Worm (Caenorhabditis elegans) whole organism, L1 larva: ENCODE data around the gene T23F2.2.

ENCODE experiments used
- C04F5.9 ChIP-seq: sonication (generic microtip); optimal IDR thresholded peaks from 2 replicates; lab custom pipeline; 2016; ENCODE audit warnings: missing genetic modification characterization, missing compliant biosample characterization
- C16A3.4 ChIP-seq: fragments of 150-350 bp; optimal IDR thresholded peaks from 2 replicates; lab custom pipeline; 2014; ENCODE audit warnings: missing biosample characterization, missing genetic modification characterization
- C34B4.2 ChIP-seq: sonication (generic microtip); optimal IDR thresholded peaks from 2 replicates; lab custom pipeline; 2017; ENCODE audit warnings: mild to moderate bottlenecking, missing genetic modification characterization, missing compliant biosample characterization
- F16B12.6 ChIP-seq: fragments of 150-350 bp; optimal IDR thresholded peaks from 2 replicates; lab custom pipeline; 2014; ENCODE audit warnings: missing biosample characterization, missing genetic modification characterization
- aha-1 ChIP-seq: fragments of 150-350 bp; optimal IDR thresholded peaks from 2 replicates; lab custom pipeline; 2014; ENCODE audit warnings: missing biosample characterization, missing genetic modification characterization
- blmp-1 ChIP-seq: fragments of 150-350 bp; optimal IDR thresholded peaks from 2 replicates; lab custom pipeline; 2014; ENCODE audit warnings: missing biosample characterization, missing genetic modification characterization
- ceh-63 ChIP-seq: fragments of 200-800 bp; sonication (Bioruptor generic); optimal IDR thresholded peaks from 2 replicates; lab custom pipeline; 2018; ENCODE audit warnings: mild to moderate bottlenecking, missing genetic modification characterization, missing compliant biosample characterization
- ceh-8 ChIP-seq: fragments of 200-800 bp; sonication (Bioruptor generic); optimal IDR thresholded peaks from 2 replicates; lab custom pipeline; 2018; ENCODE audit warnings: mild to moderate bottlenecking, missing genetic modification characterization, moderate library complexity, missing compliant biosample characterization
- ceh-82 ChIP-seq, 3 experiments: fragments of 150-350 bp in 1 of 3; sonication (generic microtip) in 2 of 3; optimal IDR thresholded peaks; 2 replicates each; lab custom pipeline; 2014 to 2017; ENCODE audit warnings: missing biosample characterization in 3 of 3, missing genetic modification characterization in 3 of 3
- ceh-88 ChIP-seq: fragments of 200-800 bp; sonication (Bioruptor generic); IDR thresholded peaks from 2 replicates; pipeline ENCODE4 v1.3.6; 2022; ENCODE audit warnings: missing genetic modification characterization, missing compliant biosample characterization
- ceh-90 ChIP-seq: sonication (generic microtip); optimal IDR thresholded peaks from 2 replicates; lab custom pipeline; 2016; ENCODE audit warnings: missing genetic modification characterization, missing compliant biosample characterization
- efl-1 ChIP-seq, 4 experiments: fragments of 150-350 bp; optimal IDR thresholded peaks in 3 of 4; peaks in 1 of 4; 1 replicate in 1 of 4; 2 replicates in 3 of 4; lab custom pipeline; 2014; ENCODE audit warnings: missing biosample characterization in 2 of 4, missing genetic modification characterization in 2 of 4, missing genetic modification reagents in 2 of 4
- egl-13 ChIP-seq: sonication (generic microtip); optimal IDR thresholded peaks from 2 replicates; lab custom pipeline; 2016; ENCODE audit warnings: missing genotype, missing genetic modification reagents, missing genetic modification characterization, missing compliant biosample characterization
- elt-2 ChIP-seq: sonication (generic microtip); optimal IDR thresholded peaks from 2 replicates; lab custom pipeline; 2016; ENCODE audit warnings: missing genetic modification characterization, mild to moderate bottlenecking, inconsistent platforms, missing compliant biosample characterization, missing genetic modification reagents
- ets-5 ChIP-seq: fragments of 200-800 bp; sonication (Bioruptor generic); IDR thresholded peaks from 2 replicates; pipeline ENCODE4 v1.3.6; 2022; ENCODE audit warnings: missing genetic modification characterization, missing compliant biosample characterization
- fkh-4 ChIP-seq: sonication (generic microtip); optimal IDR thresholded peaks from 2 replicates; lab custom pipeline; 2016; ENCODE audit warnings: missing compliant biosample characterization, missing genetic modification characterization, borderline replicate concordance
- fkh-8 ChIP-seq: sonication (generic microtip); optimal IDR thresholded peaks from 2 replicates; lab custom pipeline; 2016; ENCODE audit warnings: mild to moderate bottlenecking, missing genetic modification characterization, missing compliant biosample characterization
- fos-1 ChIP-seq: fragments of 150-350 bp; optimal IDR thresholded peaks from 2 replicates; lab custom pipeline; 2014; ENCODE audit warnings: missing biosample characterization, missing genetic modification characterization
- hlh-4 ChIP-seq: sonication (generic microtip); optimal IDR thresholded peaks from 2 replicates; lab custom pipeline; 2016; ENCODE audit warnings: mild to moderate bottlenecking, missing genetic modification characterization, missing compliant biosample characterization
- hpl-2 ChIP-seq: fragments of 150-350 bp; optimal IDR thresholded peaks from 2 replicates; lab custom pipeline; 2014; ENCODE audit warnings: missing biosample characterization, missing genetic modification reagents, missing genetic modification characterization
- jun-1 ChIP-seq: fragments of 150-350 bp; optimal IDR thresholded peaks from 2 replicates; lab custom pipeline; 2014; ENCODE audit warnings: missing biosample characterization, missing genetic modification reagents, missing genetic modification characterization
- lin-13 ChIP-seq: fragments of 150-350 bp; optimal IDR thresholded peaks from 2 replicates; lab custom pipeline; 2014; ENCODE audit warnings: missing biosample characterization, missing genetic modification reagents, missing genetic modification characterization
- lin-14 ChIP-seq: fragments of 200-800 bp; sonication (Bioruptor generic); optimal IDR thresholded peaks from 2 replicates; lab custom pipeline; 2018; ENCODE audit warnings: mild to moderate bottlenecking, missing genetic modification characterization, moderate library complexity, missing compliant biosample characterization
- lin-35 ChIP-seq, 2 experiments: fragments of 150-350 bp; optimal IDR thresholded peaks; 2 replicates each; lab custom pipeline; 2014; ENCODE audit warnings: missing biosample characterization in 2 of 2, missing genetic modification characterization in 2 of 2, missing genetic modification reagents in 2 of 2
- lin-39 ChIP-seq: fragments of 150-350 bp; optimal IDR thresholded peaks from 2 replicates; lab custom pipeline; 2014; ENCODE audit warnings: missing biosample characterization, missing genetic modification reagents, missing genetic modification characterization
- lsy-2 ChIP-seq, 2 experiments: fragments of 150-350 bp; optimal IDR thresholded peaks; 2 replicates each; lab custom pipeline; 2014; ENCODE audit warnings: missing biosample characterization in 2 of 2, missing genetic modification characterization in 2 of 2
- mab-9 ChIP-seq: fragments of 200-800 bp; sonication (Bioruptor generic); IDR thresholded peaks from 2 replicates; pipeline ENCODE4 v1.3.6; 2022; ENCODE audit warnings: missing genetic modification reagents, missing genetic modification characterization, missing compliant biosample characterization
- mep-1 ChIP-seq: fragments of 150-350 bp; optimal IDR thresholded peaks from 2 replicates; lab custom pipeline; 2014; ENCODE audit warnings: missing biosample characterization, missing genetic modification characterization
- nhr-11 ChIP-seq: fragments of 150-350 bp; optimal IDR thresholded peaks from 2 replicates; lab custom pipeline; 2014; ENCODE audit warnings: missing biosample characterization, missing genetic modification characterization
- nhr-19 ChIP-seq: fragments of 200-800 bp; sonication (Bioruptor generic); conservative IDR thresholded peaks from 2 replicates; pipeline ENCODE4 v1.3.6; 2022; ENCODE audit warnings: missing genetic modification characterization, missing compliant biosample characterization
- nhr-237 ChIP-seq: fragments of 150-350 bp; optimal IDR thresholded peaks from 2 replicates; lab custom pipeline; 2014; ENCODE audit warnings: missing biosample characterization, missing genetic modification characterization
- nhr-28 ChIP-seq: fragments of 150-350 bp; optimal IDR thresholded peaks from 2 replicates; lab custom pipeline; 2014; ENCODE audit warnings: missing biosample characterization, missing genetic modification characterization
- nhr-84 ChIP-seq: sonication (generic microtip); optimal IDR thresholded peaks from 2 replicates; lab custom pipeline; 2017; ENCODE audit warnings: missing biosample characterization, missing genetic modification characterization
- nhr-85 ChIP-seq: sonication (generic microtip); peaks from one replicate; lab custom pipeline; 2016; ENCODE audit warnings: missing genetic modification characterization, inconsistent platforms, missing compliant biosample characterization
- rnt-1 ChIP-seq: sonication (generic microtip); optimal IDR thresholded peaks from 2 replicates; lab custom pipeline; 2016; ENCODE audit warnings: mild to moderate bottlenecking, missing genetic modification characterization, moderate library complexity, missing compliant biosample characterization
- snu-23 ChIP-seq: sonication (generic microtip); optimal IDR thresholded peaks from 2 replicates; lab custom pipeline; 2016; ENCODE audit warnings: missing genetic modification characterization, missing compliant biosample characterization
- sptf-1 ChIP-seq: fragments of 150-350 bp; optimal IDR thresholded peaks from 2 replicates; lab custom pipeline; 2014; ENCODE audit warnings: missing biosample characterization, missing genetic modification characterization
- sup-37 ChIP-seq: fragments of 200-800 bp; sonication (Bioruptor generic); optimal IDR thresholded peaks from 2 replicates; lab custom pipeline; 2018; ENCODE audit warnings: mild to moderate bottlenecking, missing genetic modification characterization, missing compliant biosample characterization
- tbx-2 ChIP-seq: sonication (generic microtip); optimal IDR thresholded peaks from 2 replicates; lab custom pipeline; 2016; ENCODE audit warnings: missing genetic modification characterization, missing compliant biosample characterization
- tlp-1 ChIP-seq: fragments of 150-350 bp; optimal IDR thresholded peaks from 2 replicates; lab custom pipeline; 2014; ENCODE audit warnings: missing biosample characterization, missing genetic modification characterization
- unc-130 ChIP-seq: fragments of 150-350 bp; optimal IDR thresholded peaks from 2 replicates; lab custom pipeline; 2017; ENCODE audit warnings: missing biosample characterization, missing genetic modification characterization, inconsistent platforms
- unc-30 ChIP-seq: sonication (generic microtip); optimal IDR thresholded peaks from 2 replicates; lab custom pipeline; 2017; ENCODE audit warnings: missing biosample characterization, missing genetic modification characterization
- unc-62 ChIP-seq: fragments of 150-350 bp; optimal IDR thresholded peaks from 2 replicates; lab custom pipeline; 2014; ENCODE audit warnings: missing biosample characterization, missing genetic modification reagents, missing genetic modification characterization
- vab-15 ChIP-seq: sonication (generic microtip); optimal IDR thresholded peaks from 2 replicates; lab custom pipeline; 2017; ENCODE audit warnings: missing genotype, mild to moderate bottlenecking, missing genetic modification characterization, missing compliant biosample characterization
- zag-1 ChIP-seq: fragments of 150-350 bp; optimal IDR thresholded peaks from 2 replicates; lab custom pipeline; 2014; ENCODE audit warnings: missing biosample characterization, missing genetic modification characterization
- zip-4 ChIP-seq: fragments of 200-800 bp; sonication (Bioruptor generic); optimal IDR thresholded peaks from 2 replicates; lab custom pipeline; 2018; ENCODE audit warnings: mild to moderate bottlenecking, missing genetic modification characterization, moderate library complexity, missing compliant biosample characterization
- ztf-11 ChIP-seq, 2 experiments: sonication (generic microtip); optimal IDR thresholded peaks; 2 replicates each; lab custom pipeline; 2016 to 2017; ENCODE audit warnings: missing genetic modification characterization in 2 of 2, missing biosample characterization in 1 of 2, missing compliant biosample characterization in 1 of 2
- ztf-4 ChIP-seq: fragments of 150-350 bp; optimal IDR thresholded peaks from 2 replicates; lab custom pipeline; 2014; ENCODE audit warnings: missing biosample characterization, missing genetic modification characterization

Gene T23F2.2

ce11 chrX:5475164-5475576, 29.9 kb downstream of the T23F2.2 start (continued):
- TF ChIP-seq fkh-8 (tag; lab: Kevin White, UChicago): peak; percentile 59
- TF ChIP-seq ztf-11 (tag; optimal IDR thresholded peaks at IDR 0.05; lab: Kevin White, UChicago): no peak
- TF ChIP-seq nhr-237 (tag; lab: Kevin White, UChicago): no peak
- peak; percentile 64 for TF ChIP-seq mep-1 (tag; lab: Kevin White, UChicago)

ce11 chrX:5470111-5470745, 34.8 kb downstream of the T23F2.2 start:
- TF ChIP-seq lin-14 (GFP tag; lab: Kevin White, UChicago) (peak; percentile 41), rnt-1 (tag; lab: Kevin White, UChicago) (peak; percentile 15), nhr-85 (peak; percentile 82), hlh-4 (no peak), blmp-1 (tag; lab: Kevin White, UChicago) (peak; percentile 49)

ce11 chrX:5467820-5468270, 37.2 kb downstream of the T23F2.2 start, which contains the start of gene dpyd-1:
dpyd-1 (plus strand) TSS chrX:5467870.
- TF ChIP-seq egl-13 (tag; lab: Kevin White, UChicago): no peak
- TF ChIP-seq ceh-90 (tag; lab: Kevin White, UChicago): no peak
- TF ChIP-seq C34B4.2 (tag; lab: Kevin White, UChicago): no peak
- no peak for TF ChIP-seq hpl-2
- no peak for TF ChIP-seq aha-1
- TF ChIP-seq elt-2 (tag; lab: Kevin White, UChicago): peak; percentile 94
- TF ChIP-seq vab-15: no peak
- TF ChIP-seq unc-62 (GFP tag; lab: Kevin White, UChicago): no peak
- no peak for TF ChIP-seq C16A3.4 (tag; lab: Kevin White, UChicago)
- TF ChIP-seq lin-14 (GFP tag; lab: Kevin White, UChicago): peak; percentile 16
- no peak for TF ChIP-seq fkh-4
- no peak for TF ChIP-seq unc-30 (tag; lab: Kevin White, UChicago)
- TF ChIP-seq lsy-2 (tag; optimal IDR thresholded peaks at IDR 0.05; lab: Kevin White, UChicago): no peak
- no peak for TF ChIP-seq mab-9 (GFP tag; lab: Robert Waterston, UW)
- no peak for TF ChIP-seq F16B12.6 (tag; lab: Kevin White, UChicago)
- no peak for TF ChIP-seq ztf-11 (tag; optimal IDR thresholded peaks at IDR 0.05; lab: Kevin White, UChicago)
- no peak for TF ChIP-seq ztf-4
- no peak for TF ChIP-seq ceh-82 (tag; optimal IDR thresholded peaks at IDR 0.05; lab: Kevin White, UChicago)
- TF ChIP-seq zag-1 (tag; lab: Kevin White, UChicago): no peak
- TF ChIP-seq ceh-8 (GFP tag; lab: Kevin White, UChicago): no peak
- TF ChIP-seq nhr-11: no peak
- TF ChIP-seq zip-4 (GFP tag; lab: Kevin White, UChicago): no peak
- TF ChIP-seq ceh-88: no peak
- TF ChIP-seq C04F5.9 (tag; lab: Kevin White, UChicago): no peak
- TF ChIP-seq rnt-1 (tag; lab: Kevin White, UChicago): no peak
- no peak for TF ChIP-seq snu-23
- TF ChIP-seq sptf-1 (tag; lab: Kevin White, UChicago): no peak
- TF ChIP-seq efl-1 (optimal IDR thresholded peaks at IDR 0.05; lab: Kevin White, UChicago): no peak
- no peak for TF ChIP-seq efl-1 (GFP tag; optimal IDR thresholded peaks at IDR 0.05 in 1 of 2; lab: Kevin White, UChicago)
- TF ChIP-seq fos-1: no peak
- TF ChIP-seq lin-13: no peak
- no peak for TF ChIP-seq sup-37 (GFP tag; lab: Kevin White, UChicago)
- no peak for TF ChIP-seq ets-5 (GFP tag; lab: Robert Waterston, UW)
- no peak for TF ChIP-seq tlp-1 (tag; lab: Kevin White, UChicago)
- no peak for TF ChIP-seq mep-1 (tag; lab: Kevin White, UChicago)
- no peak for TF ChIP-seq ceh-63
- TF ChIP-seq nhr-84 (tag; lab: Kevin White, UChicago): no peak
- no peak for TF ChIP-seq tbx-2 (tag; lab: Kevin White, UChicago)
- no peak for TF ChIP-seq hlh-4
- TF ChIP-seq nhr-28: no peak
- peak in 1 of 2 experiments; percentile 63 for TF ChIP-seq lin-35 (GFP tag; optimal IDR thresholded peaks at IDR 0.05; lab: Kevin White, UChicago)
- no peak for TF ChIP-seq unc-130 (tag; lab: Kevin White, UChicago)
- no peak for TF ChIP-seq jun-1
- peak; percentile 34 for TF ChIP-seq nhr-19 (GFP tag; lab: Robert Waterston, UW)
- no peak for TF ChIP-seq lin-39 (tag; lab: Kevin White, UChicago)
